Worm (Caenorhabditis elegans) whole organism, L3 larva: ENCODE data around the gene fbxc-53.

Experiments
- R02D3.7 ChIP-seq: fragments of 150-350 bp; optimal IDR thresholded peaks from 2 replicates; lab custom pipeline; 2014; ENCODE audit warnings: missing biosample characterization, missing genetic modification characterization
- ZK546.5 ChIP-seq: sonication (generic microtip); optimal IDR thresholded peaks from 2 replicates; lab custom pipeline; 2017; ENCODE audit warnings: missing biosample characterization, missing genetic modification characterization
- aly-2 ChIP-seq: fragments of 150-350 bp; optimal IDR thresholded peaks from 2 replicates; lab custom pipeline; 2014; ENCODE audit warnings: missing biosample characterization, missing genetic modification characterization
- ama-1 ChIP-seq: fragments of 150-350 bp; optimal IDR thresholded peaks from 2 replicates; lab custom pipeline; 2018
- ceh-16 ChIP-seq: sonication (generic microtip); optimal IDR thresholded peaks from 2 replicates; lab custom pipeline; 2017; ENCODE audit warnings: missing biosample characterization, missing genetic modification characterization
- ceh-82 ChIP-seq: fragments of 150-350 bp; optimal IDR thresholded peaks from 2 replicates; lab custom pipeline; 2014; ENCODE audit warnings: missing biosample characterization, missing genetic modification characterization
- ceh-9 ChIP-seq: sonication (generic microtip); optimal IDR thresholded peaks from 2 replicates; lab custom pipeline; 2018; ENCODE audit warnings: missing biosample characterization, missing genetic modification characterization
- daf-12 ChIP-seq: fragments of 150-350 bp; optimal IDR thresholded peaks from 2 replicates; lab custom pipeline; 2014; ENCODE audit warnings: missing biosample characterization, missing genetic modification reagents, missing genetic modification characterization
- egl-27 ChIP-seq: sonication (generic microtip); optimal IDR thresholded peaks from 4 replicates; lab custom pipeline; 2017; ENCODE audit warnings: missing biosample characterization, missing genetic modification reagents, missing genetic modification characterization
- egl-5 ChIP-seq: fragments of 150-350 bp; optimal IDR thresholded peaks from 2 replicates; lab custom pipeline; 2017; ENCODE audit warnings: missing biosample characterization, missing genetic modification reagents, missing genetic modification characterization, inconsistent platforms
- elt-1 ChIP-seq: fragments of 150-350 bp; optimal IDR thresholded peaks from 2 replicates; lab custom pipeline; 2014; ENCODE audit warnings: missing biosample characterization, missing genetic modification characterization
- elt-3 ChIP-seq, 3 experiments: fragments of 150-350 bp in 1 of 3; sonication (generic microtip) in 2 of 3; optimal IDR thresholded peaks; 2 replicates in 2 of 3; 4 replicates in 1 of 3; lab custom pipeline; 2014 to 2017; ENCODE audit warnings: missing biosample characterization in 3 of 3, missing genetic modification characterization in 3 of 3
- jun-1 ChIP-seq: fragments of 150-350 bp; optimal IDR thresholded peaks from 2 replicates; lab custom pipeline; 2014; ENCODE audit warnings: missing biosample characterization, missing genetic modification reagents, missing genetic modification characterization
- lin-39 ChIP-seq: fragments of 150-350 bp; optimal IDR thresholded peaks from 2 replicates; lab custom pipeline; 2018; ENCODE audit warnings: missing biosample characterization, missing genetic modification reagents, missing genetic modification characterization
- lsy-12 ChIP-seq: sonication (generic microtip); optimal IDR thresholded peaks from 2 replicates; lab custom pipeline; 2016; ENCODE audit warnings: mild to moderate bottlenecking, missing genetic modification characterization, missing compliant biosample characterization
- mdl-1 ChIP-seq: fragments of 150-350 bp; optimal IDR thresholded peaks from 2 replicates; lab custom pipeline; 2014; ENCODE audit warnings: missing biosample characterization, missing genetic modification characterization
- nfya-1 ChIP-seq: sonication (generic microtip); optimal IDR thresholded peaks from 2 replicates; lab custom pipeline; 2017; ENCODE audit warnings: missing genetic modification characterization, mild to moderate bottlenecking, missing compliant biosample characterization, antibody characterized with exemption, moderate library complexity; ENCODE audit not compliant: insufficient read depth
- nhr-12 ChIP-seq: fragments of 150-350 bp; optimal IDR thresholded peaks from 2 replicates; lab custom pipeline; 2014; ENCODE audit warnings: missing biosample characterization, missing genetic modification characterization
- nhr-23 ChIP-seq: fragments of 150-350 bp; optimal IDR thresholded peaks from 2 replicates; lab custom pipeline; 2014; ENCODE audit warnings: missing biosample characterization, missing genetic modification reagents, missing genetic modification characterization
- nhr-25 ChIP-seq: sonication (generic microtip); optimal IDR thresholded peaks from 2 replicates; lab custom pipeline; 2017; ENCODE audit warnings: missing biosample characterization, missing genetic modification characterization
- nhr-28 ChIP-seq: fragments of 150-350 bp; optimal IDR thresholded peaks from 2 replicates; lab custom pipeline; 2014; ENCODE audit warnings: missing biosample characterization, missing genetic modification characterization
- nhr-43 ChIP-seq: sonication (generic microtip); optimal IDR thresholded peaks from 2 replicates; lab custom pipeline; 2016; ENCODE audit warnings: mild to moderate bottlenecking, missing genetic modification characterization, missing compliant biosample characterization; ENCODE audit not compliant: poor library complexity, severe bottlenecking
- nhr-67 ChIP-seq: fragments of 150-350 bp; optimal IDR thresholded peaks from 2 replicates; lab custom pipeline; 2014; ENCODE audit warnings: missing biosample characterization, missing genetic modification characterization
- nhr-76 ChIP-seq: fragments of 150-350 bp; sonication (generic microtip); optimal IDR thresholded peaks from 5 replicates; lab custom pipeline; 2014; ENCODE audit warnings: missing biosample characterization, missing genetic modification characterization
- nhr-77 ChIP-seq: fragments of 150-350 bp; optimal IDR thresholded peaks from 2 replicates; lab custom pipeline; 2014; ENCODE audit warnings: missing biosample characterization, missing genetic modification characterization
- pha-4 ChIP-seq: fragments of 150-350 bp; optimal IDR thresholded peaks from 2 replicates; lab custom pipeline; 2014; ENCODE audit warnings: missing biosample characterization, missing genetic modification reagents, missing genetic modification characterization
- pqm-1 ChIP-seq: fragments of 150-350 bp; optimal IDR thresholded peaks from 2 replicates; lab custom pipeline; 2017; ENCODE audit warnings: missing biosample characterization, missing genetic modification characterization, inconsistent platforms
- sea-2 ChIP-seq: fragments of 150-350 bp; sonication (generic microtip); optimal IDR thresholded peaks from 4 replicates; lab custom pipeline; 2014; ENCODE audit warnings: missing biosample characterization, missing genetic modification reagents, missing genetic modification characterization
- snpc-4 ChIP-seq: fragments of 150-350 bp; optimal IDR thresholded peaks from 2 replicates; lab custom pipeline; 2014; ENCODE audit warnings: missing biosample characterization, missing genetic modification characterization
- tbx-2 ChIP-seq: sonication (generic microtip); optimal IDR thresholded peaks from 2 replicates; lab custom pipeline; 2016; ENCODE audit warnings: mild to moderate bottlenecking, missing genetic modification characterization, missing compliant biosample characterization
- unc-39 ChIP-seq: sonication (generic microtip); optimal IDR thresholded peaks from 4 replicates; lab custom pipeline; 2017; ENCODE audit warnings: missing biosample characterization, missing genetic modification characterization
- unc-62 ChIP-seq: fragments of 150-350 bp; sonication (generic microtip); optimal IDR thresholded peaks from 4 replicates; lab custom pipeline; 2014; ENCODE audit warnings: missing biosample characterization, missing genetic modification reagents, missing genetic modification characterization
- ztf-11 ChIP-seq: fragments of 150-350 bp; optimal IDR thresholded peaks from 2 replicates; lab custom pipeline; 2014; ENCODE audit warnings: missing biosample characterization, missing genetic modification characterization

Gene fbxc-53

ce11 chrII:3721016-3721415 is 9.9 kb downstream of the fbxc-53 start, which contains the start of gene C46E10.3:
Gene C46E10.3, plus strand, starts transcription at chrII:3721316.
- TF ChIP-seq nhr-67 (tag; lab: Kevin White, UChicago) (no peak), mdl-1 (tag; lab: Kevin White, UChicago) (no peak), unc-62 (GFP tag; lab: Kevin White, UChicago) (no peak), nfya-1 (tag; lab: Kevin White, UChicago) (no peak), nhr-23 (tag; lab: Kevin White, UChicago) (no peak), pha-4 (no peak), lsy-12 (tag; lab: Kevin White, UChicago) (no peak), daf-12 (tag; lab: Kevin White, UChicago) (no peak), nhr-76 (tag; lab: Kevin White, UChicago) (no peak), unc-39 (tag; lab: Kevin White, UChicago) (no peak), ztf-11 (tag; lab: Kevin White, UChicago) (no peak), ceh-82 (tag; lab: Kevin White, UChicago) (no peak), egl-5 (tag; lab: Kevin White, UChicago) (no peak), ama-1 (no peak), R02D3.7 (tag; lab: Kevin White, UChicago) (no peak), ZK546.5 (no peak), nhr-77 (tag; lab: Kevin White, UChicago) (no peak)

ce11 chrII:3724175-3724715 is 13.2 kb downstream of the fbxc-53 start, which contains the start of gene C46E10.1:
Gene C46E10.1, plus strand, starts transcription at chrII:3724225.
- TF ChIP-seq snpc-4 (tag; lab: Kevin White, UChicago) = no peak
- no peak for TF ChIP-seq ama-1
- no peak for TF ChIP-seq mdl-1 (tag; lab: Kevin White, UChicago)
- TF ChIP-seq nhr-43 (tag; lab: Kevin White, UChicago) = no peak
- no peak for TF ChIP-seq nhr-67 (tag; lab: Kevin White, UChicago)
- no peak for TF ChIP-seq ceh-16 (tag; lab: Kevin White, UChicago)
- no peak for TF ChIP-seq ceh-9
- no peak for TF ChIP-seq egl-5 (tag; lab: Kevin White, UChicago)
- TF ChIP-seq nhr-77 (tag; lab: Kevin White, UChicago) = no peak
- no peak for TF ChIP-seq tbx-2 (tag; lab: Kevin White, UChicago)
- TF ChIP-seq nhr-76 (tag; lab: Kevin White, UChicago) = no peak
- TF ChIP-seq nhr-25 (tag; lab: Kevin White, UChicago) = no peak
- no peak for TF ChIP-seq jun-1 (tag; lab: Kevin White, UChicago)
- TF ChIP-seq R02D3.7 (tag; lab: Kevin White, UChicago) = no peak
- no peak for TF ChIP-seq elt-3 (tag; optimal IDR thresholded peaks at IDR 0.05; lab: Kevin White, UChicago)

DNA sequence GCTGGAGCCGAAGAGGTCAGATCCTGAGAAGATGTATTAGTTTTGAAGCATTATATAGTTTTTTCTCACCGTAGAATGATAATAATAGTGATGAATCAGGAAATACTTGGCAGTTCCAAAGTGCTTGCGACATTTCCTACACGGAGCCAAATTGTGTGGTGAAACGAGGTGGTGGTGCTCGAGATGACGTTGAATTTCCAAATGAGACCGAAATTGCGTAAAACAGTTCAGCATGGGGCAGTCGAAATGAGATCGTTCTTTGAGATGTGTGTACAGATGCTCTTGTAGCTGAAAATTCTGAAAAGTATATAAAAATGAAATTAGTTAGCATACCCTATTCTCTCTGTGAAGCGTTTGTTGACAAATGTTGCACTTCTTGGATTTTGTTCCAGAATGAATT is 16.9 kb downstream of the fbxc-53 start, which contains the start of gene C46E10.8:
Gene C46E10.8 (minus strand): TSS at position 101 of the 400 bp plus-strand sequence.
- TF ChIP-seq egl-5 (tag; lab: Kevin White, UChicago) = no peak
- TF ChIP-seq lsy-12 (tag; lab: Kevin White, UChicago) = no peak
- TF ChIP-seq nhr-67 (tag; lab: Kevin White, UChicago) = no peak
- TF ChIP-seq pqm-1 = no peak
- TF ChIP-seq egl-27 = no peak

- TF ChIP-seq pha-4 (no peak), R02D3.7 (tag; lab: Kevin White, UChicago) (no peak)
These were observed 20.6 kb downstream of the fbxc-53 start, which contains the start of the genes sdz-12 and bath-31 for ce11 chrII:3731723-3732122. Gene sdz-12, minus strand, starts transcription at chrII:3731823. Gene bath-31, plus strand, starts transcription at chrII:3731973.

ce11 chrII:3736893-3737375 is 25.8 kb downstream of the fbxc-53 start, which contains the start of gene F12E12.6:
Gene F12E12.6, minus strand, starts transcription at chrII:3736943.
- TF ChIP-seq nhr-12 (tag; lab: Kevin White, UChicago) (no peak), elt-1 (tag; lab: Kevin White, UChicago) (no peak), sea-2 (GFP tag; lab: Kevin White, UChicago) (no peak), nhr-28 (tag; lab: Kevin White, UChicago) (no peak), ceh-82 (tag; lab: Kevin White, UChicago) (no peak), nhr-67 (tag; lab: Kevin White, UChicago) (no peak), nhr-76 (tag; lab: Kevin White, UChicago) (no peak), lin-39 (tag; lab: Kevin White, UChicago) (no peak), ZK546.5 (no peak), pha-4 (no peak), R02D3.7 (tag; lab: Kevin White, UChicago) (no peak), nhr-77 (tag; lab: Kevin White, UChicago) (no peak), aly-2 (tag; lab: Kevin White, UChicago) (no peak), ama-1 (no peak)
